Worm (Caenorhabditis elegans) whole organism, L4/young adult: Measurements from ENCODE around the gene C37E2.2.

Experiments
- W03F9.2 ChIP-seq: fragments of 150-350 bp; optimal IDR thresholded peaks from 2 replicates; lab custom pipeline; 2014; ENCODE audit warnings: missing biosample characterization, missing genetic modification characterization
- dao-5 ChIP-seq: sonication (generic microtip); optimal IDR thresholded peaks from 2 replicates; lab custom pipeline; 2016; ENCODE audit warnings: missing genotype, missing genetic modification characterization, moderate library complexity, missing compliant biosample characterization
- him-1 ChIP-seq: sonication (generic microtip); optimal IDR thresholded peaks from 2 replicates; lab custom pipeline; 2016; ENCODE audit warnings: missing genotype, missing genetic modification reagents, missing genetic modification characterization, missing compliant biosample characterization

DNA sequence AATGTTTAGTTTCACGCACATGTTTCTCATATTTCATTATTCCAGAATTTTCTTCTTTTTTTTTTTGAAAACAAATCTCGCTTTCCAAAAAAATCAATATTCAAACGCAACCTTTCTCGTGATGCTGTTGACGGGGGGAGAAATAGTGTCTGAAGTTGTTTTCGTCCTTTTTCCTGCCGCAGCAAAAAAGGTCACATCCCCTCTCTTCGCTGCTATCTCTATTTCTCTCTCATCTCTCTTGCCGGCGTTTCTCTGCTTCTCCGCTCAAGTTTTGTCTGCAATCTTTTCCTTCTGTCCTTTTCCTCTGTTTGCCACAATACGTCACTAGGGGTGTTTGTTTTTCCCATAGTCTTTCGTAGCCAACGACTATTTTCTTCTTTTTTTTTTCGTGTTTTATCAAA lies 29.1 kb upstream of the C37E2.2 start:
- TF ChIP-seq W03F9.2 (tag; lab: Kevin White, UChicago) (peak; percentile 77), him-1 (peak; percentile 30), dao-5 (tag; lab: Kevin White, UChicago) (no peak)
